Worm (Caenorhabditis elegans): ENCODE data around the gene T12D8.10.

DNA sequence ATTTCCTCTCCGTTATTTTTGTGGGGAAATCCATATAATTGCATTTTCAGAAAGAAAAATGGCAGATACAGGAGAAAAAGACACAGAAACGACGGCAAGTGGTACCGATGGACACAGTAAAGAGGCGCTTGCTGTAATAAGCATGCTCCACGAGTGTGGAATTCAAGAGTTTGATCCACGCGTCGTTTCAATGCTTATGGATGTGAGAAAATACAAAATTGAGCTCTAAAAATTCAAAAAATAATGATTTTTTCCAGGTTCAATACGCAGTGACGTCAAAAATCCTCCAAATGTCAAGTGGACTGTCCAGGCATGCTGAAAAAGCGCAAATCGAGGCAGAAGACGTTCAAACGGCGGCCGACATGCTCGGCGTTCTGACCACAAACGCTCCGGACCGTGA, 17.9 kb downstream of the T12D8.10 start, which contains the start of gene taf-9:
- TF ChIP-seq lim-6 (tag; optimal IDR thresholded peaks at IDR 0.05) (no peak), ztf-16 (tag; optimal IDR thresholded peaks at IDR 0.05) (no peak), lin-11 (tag; optimal IDR thresholded peaks at IDR 0.05) (no peak), nhr-11 (tag; optimal IDR thresholded peaks at IDR 0.05) (no peak), tbx-2 (tag; optimal IDR thresholded peaks at IDR 0.05) (no peak), F13H6.1 (tag; optimal IDR thresholded peaks at IDR 0.05) (no peak), ceh-24 (tag; optimal IDR thresholded peaks at IDR 0.05) (no peak)

Measured in whole organism, late embryonic.